Worm (Caenorhabditis elegans) whole organism, L2 larva: ENCODE measurements around the gene ZC395.4.

Experiments
- C34F6.9 ChIP-seq: fragments of 150-350 bp; optimal IDR thresholded peaks from 2 replicates; lab custom pipeline; 2014; ENCODE audit warnings: missing biosample characterization, missing genetic modification characterization
- F13H6.1 ChIP-seq: sonication (generic microtip); optimal IDR thresholded peaks from 2 replicates; lab custom pipeline; 2016; ENCODE audit warnings: missing genetic modification characterization, missing compliant biosample characterization
- Y55F3AM.14 ChIP-seq: fragments of 200-800 bp; sonication (Bioruptor generic); optimal IDR thresholded peaks from 2 replicates; lab custom pipeline; 2018; ENCODE audit warnings: mild to moderate bottlenecking, missing genetic modification characterization, missing compliant biosample characterization
- alr-1 ChIP-seq: fragments of 150-350 bp; optimal IDR thresholded peaks from 2 replicates; lab custom pipeline; 2014; ENCODE audit warnings: missing biosample characterization, missing genetic modification characterization
- aly-2 ChIP-seq: fragments of 150-350 bp; optimal IDR thresholded peaks from 2 replicates; lab custom pipeline; 2014; ENCODE audit warnings: missing biosample characterization, missing genetic modification characterization
- blmp-1 ChIP-seq: sonication (generic microtip); optimal IDR thresholded peaks from 2 replicates; lab custom pipeline; 2017; ENCODE audit warnings: missing genetic modification characterization, mild to moderate bottlenecking, missing compliant biosample characterization, antibody characterized with exemption, moderate library complexity; ENCODE audit not compliant: insufficient read depth
- ceh-16 ChIP-seq: fragments of 150-350 bp; optimal IDR thresholded peaks from 2 replicates; lab custom pipeline; 2014; ENCODE audit warnings: missing biosample characterization, missing genetic modification characterization
- ceh-82 ChIP-seq: fragments of 150-350 bp; optimal IDR thresholded peaks from 2 replicates; lab custom pipeline; 2014; ENCODE audit warnings: missing biosample characterization, missing genetic modification characterization
- crh-2 ChIP-seq: sonication (generic microtip); optimal IDR thresholded peaks from 2 replicates; lab custom pipeline; 2017; ENCODE audit warnings: missing biosample characterization, missing genetic modification characterization
- dmd-4 ChIP-seq: sonication (generic microtip); optimal IDR thresholded peaks from 2 replicates; lab custom pipeline; 2017; ENCODE audit warnings: missing biosample characterization, missing genetic modification characterization
- elt-1 ChIP-seq: fragments of 150-350 bp; optimal IDR thresholded peaks from 2 replicates; lab custom pipeline; 2014; ENCODE audit warnings: missing biosample characterization, missing genetic modification characterization
- elt-3 ChIP-seq: sonication (generic microtip); optimal IDR thresholded peaks from 2 replicates; lab custom pipeline; 2017; ENCODE audit warnings: missing biosample characterization, missing genetic modification characterization
- fos-1 ChIP-seq: fragments of 150-350 bp; optimal IDR thresholded peaks from 2 replicates; lab custom pipeline; 2014; ENCODE audit warnings: missing biosample characterization, missing genetic modification characterization
- gmeb-1 ChIP-seq: fragments of 150-350 bp; optimal IDR thresholded peaks from 2 replicates; lab custom pipeline; 2014; ENCODE audit warnings: missing biosample characterization, missing genetic modification characterization
- lin-11 ChIP-seq: fragments of 150-350 bp; sonication (generic microtip); optimal IDR thresholded peaks from 2 replicates; lab custom pipeline; 2014; ENCODE audit warnings: missing biosample characterization, missing genetic modification characterization, inconsistent platforms, mixed read lengths
- lin-13 ChIP-seq: fragments of 150-350 bp; optimal IDR thresholded peaks from 2 replicates; lab custom pipeline; 2014; ENCODE audit warnings: missing biosample characterization, missing genetic modification reagents, missing genetic modification characterization
- lin-39 ChIP-seq: fragments of 150-350 bp; optimal IDR thresholded peaks from 2 replicates; lab custom pipeline; 2014; ENCODE audit warnings: missing biosample characterization, missing genetic modification reagents, missing genetic modification characterization
- lsy-2 ChIP-seq, 2 experiments: fragments of 150-350 bp in 1 of 2; sonication (generic microtip) in 1 of 2; optimal IDR thresholded peaks; 2 replicates each; lab custom pipeline; 2014 to 2017; ENCODE audit warnings: missing biosample characterization in 2 of 2, missing genetic modification characterization in 2 of 2
- mab-5 ChIP-seq: fragments of 150-350 bp; optimal IDR thresholded peaks from 2 replicates; lab custom pipeline; 2014; ENCODE audit warnings: missing biosample characterization, missing genetic modification characterization
- mbf-1 ChIP-seq: sonication (generic microtip); optimal IDR thresholded peaks from 2 replicates; lab custom pipeline; 2017; ENCODE audit warnings: missing biosample characterization, missing genetic modification characterization
- mdl-1 ChIP-seq, 2 experiments: fragments of 150-350 bp in 1 of 2; sonication (generic microtip) in 1 of 2; optimal IDR thresholded peaks; 2 replicates each; lab custom pipeline; 2017; ENCODE audit warnings: missing biosample characterization in 2 of 2, missing genetic modification characterization in 2 of 2
- nhr-10 ChIP-seq: sonication (generic microtip); optimal IDR thresholded peaks from 2 replicates; lab custom pipeline; 2017; ENCODE audit warnings: missing biosample characterization, missing genetic modification characterization
- nhr-11 ChIP-seq: fragments of 150-350 bp; optimal IDR thresholded peaks from 2 replicates; lab custom pipeline; 2014; ENCODE audit warnings: missing biosample characterization, missing genetic modification characterization
- nhr-129 ChIP-seq: fragments of 150-350 bp; optimal IDR thresholded peaks from 2 replicates; lab custom pipeline; 2014; ENCODE audit warnings: missing biosample characterization, missing genetic modification characterization
- nhr-21 ChIP-seq: fragments of 150-350 bp; optimal IDR thresholded peaks from 2 replicates; lab custom pipeline; 2014; ENCODE audit warnings: missing biosample characterization, missing genetic modification characterization
- nhr-237 ChIP-seq: fragments of 150-350 bp; optimal IDR thresholded peaks from 2 replicates; lab custom pipeline; 2014; ENCODE audit warnings: missing biosample characterization, missing genetic modification characterization
- nhr-25 ChIP-seq: fragments of 150-350 bp; sonication (generic microtip); optimal IDR thresholded peaks from 3 replicates; lab custom pipeline; 2014; ENCODE audit warnings: missing biosample characterization, missing genetic modification characterization
- nhr-6 ChIP-seq: fragments of 150-350 bp; optimal IDR thresholded peaks from 2 replicates; lab custom pipeline; 2014; ENCODE audit warnings: missing biosample characterization, missing genetic modification characterization
- peb-1 ChIP-seq: fragments of 150-350 bp; optimal IDR thresholded peaks from 2 replicates; lab custom pipeline; 2014; ENCODE audit warnings: missing biosample characterization, missing genetic modification characterization
- sem-4 ChIP-seq: fragments of 150-350 bp; optimal IDR thresholded peaks from 2 replicates; lab custom pipeline; 2014; ENCODE audit warnings: missing biosample characterization, missing genetic modification reagents, missing genetic modification characterization
- skn-1 ChIP-seq: sonication (generic microtip); optimal IDR thresholded peaks from 2 replicates; lab custom pipeline; 2017; ENCODE audit warnings: missing biosample characterization, missing genetic modification characterization
- sma-3 ChIP-seq: sonication (generic microtip); optimal IDR thresholded peaks from 2 replicates; lab custom pipeline; 2016; ENCODE audit warnings: missing genetic modification reagents, missing genetic modification characterization, missing compliant biosample characterization
- sma-9 ChIP-seq, 2 experiments: fragments of 150-350 bp in 1 of 2; sonication (generic microtip) in 1 of 2; optimal IDR thresholded peaks; 2 replicates each; lab custom pipeline; 2014 to 2016; ENCODE audit warnings: missing genetic modification characterization in 2 of 2, mild to moderate bottlenecking in 1 of 2, missing biosample characterization in 1 of 2, missing compliant biosample characterization in 1 of 2, missing genetic modification reagents in 1 of 2, moderate library complexity in 1 of 2
- snpc-4 ChIP-seq: fragments of 150-350 bp; optimal IDR thresholded peaks from 2 replicates; lab custom pipeline; 2014; ENCODE audit warnings: missing biosample characterization, missing genetic modification characterization
- unc-39 ChIP-seq: fragments of 150-350 bp; optimal IDR thresholded peaks from 2 replicates; lab custom pipeline; 2014; ENCODE audit warnings: missing biosample characterization, missing genetic modification characterization
- unc-55 ChIP-seq: fragments of 150-350 bp; sonication (generic microtip); optimal IDR thresholded peaks from 3 replicates; lab custom pipeline; 2014; ENCODE audit warnings: missing biosample characterization, missing genetic modification reagents, missing genetic modification characterization
- unc-62 ChIP-seq: fragments of 150-350 bp; optimal IDR thresholded peaks from 2 replicates; lab custom pipeline; 2014; ENCODE audit warnings: missing biosample characterization, missing genetic modification reagents, missing genetic modification characterization
- ztf-1 ChIP-seq: fragments of 200-800 bp; sonication (Bioruptor generic); conservative IDR thresholded peaks from 2 replicates; pipeline ENCODE4 v1.3.6; 2022; ENCODE audit warnings: missing genetic modification characterization, missing compliant biosample characterization
- ztf-11 ChIP-seq: sonication (generic microtip); optimal IDR thresholded peaks from 2 replicates; lab custom pipeline; 2017; ENCODE audit warnings: missing biosample characterization, missing genetic modification characterization
- ztf-4 ChIP-seq: fragments of 150-350 bp; optimal IDR thresholded peaks from 2 replicates; lab custom pipeline; 2014; ENCODE audit warnings: missing biosample characterization, missing genetic modification characterization

ZC395.4 gene

ce11 chrIII:5294867-5295266 is 25.0 kb downstream of the ZC395.4 start:
- TF ChIP-seq nhr-129 (tag; lab: Kevin White, UChicago) (peak; percentile 78), fos-1 (tag; lab: Kevin White, UChicago) (peak; percentile 26), Y55F3AM.14 (GFP tag; lab: Kevin White, UChicago) (peak; percentile 67), nhr-11 (tag; lab: Kevin White, UChicago) (no peak), sma-9 (GFP tag; optimal IDR thresholded peaks at IDR 0.05; lab: Kevin White, UChicago) (peak; percentile 74), sma-9 (tag; optimal IDR thresholded peaks at IDR 0.05; lab: Kevin White, UChicago) (no peak), C34F6.9 (tag; lab: Kevin White, UChicago) (peak; percentile 58), nhr-21 (peak; percentile 28), sma-3 (peak; percentile 55), F13H6.1 (peak; percentile 72), lsy-2 (tag; optimal IDR thresholded peaks at IDR 0.05; lab: Kevin White, UChicago) (peak; percentile 44 to 54), lin-13 (GFP tag; lab: Kevin White, UChicago) (peak; percentile 56), ztf-4 (peak; percentile 56), sem-4 (tag; lab: Kevin White, UChicago) (peak; percentile 34), aly-2 (no peak), crh-2 (tag; lab: Kevin White, UChicago) (peak; percentile 28), alr-1 (tag; lab: Kevin White, UChicago) (no peak), ztf-1 (GFP tag; lab: Robert Waterston, UW) (no peak), unc-55 (GFP tag; lab: Kevin White, UChicago) (peak; percentile 50), mab-5 (tag; lab: Kevin White, UChicago) (peak; percentile 33), gmeb-1 (tag; lab: Kevin White, UChicago) (peak; percentile 36), ceh-16 (tag; lab: Kevin White, UChicago) (no peak), nhr-6 (tag; lab: Kevin White, UChicago) (peak; percentile 9), nhr-10 (tag; lab: Kevin White, UChicago) (no peak)

- no peak for TF ChIP-seq sma-3
- TF ChIP-seq sma-9 (GFP tag; optimal IDR thresholded peaks at IDR 0.05; lab: Kevin White, UChicago), result no peak
- no peak for TF ChIP-seq sma-9 (tag; optimal IDR thresholded peaks at IDR 0.05; lab: Kevin White, UChicago)
- TF ChIP-seq unc-62 (GFP tag; lab: Kevin White, UChicago), result no peak
- TF ChIP-seq F13H6.1, result no peak
- TF ChIP-seq nhr-237 (tag; lab: Kevin White, UChicago), result no peak
- TF ChIP-seq nhr-129 (tag; lab: Kevin White, UChicago), result no peak
- no peak for TF ChIP-seq elt-1
- TF ChIP-seq ztf-11, result no peak
- TF ChIP-seq aly-2, result no peak
- TF ChIP-seq snpc-4 (tag; lab: Kevin White, UChicago), result no peak
- TF ChIP-seq unc-39 (tag; lab: Kevin White, UChicago), result no peak
- no peak for TF ChIP-seq mbf-1
- no peak for TF ChIP-seq nhr-21
- no peak for TF ChIP-seq alr-1 (tag; lab: Kevin White, UChicago)
- TF ChIP-seq lin-11 (tag; lab: Kevin White, UChicago), result no peak
- no peak for TF ChIP-seq mab-5 (tag; lab: Kevin White, UChicago)
- TF ChIP-seq nhr-25 (tag; lab: Kevin White, UChicago), result no peak
- no peak for TF ChIP-seq lsy-2 (tag; optimal IDR thresholded peaks at IDR 0.05; lab: Kevin White, UChicago)
These were observed 31.9 kb downstream of the ZC395.4 start, which contains the start of the genes T15B12.2 and F52C9.5 for ce11 chrIII:5301786-5302268. Gene T15B12.2, minus strand, starts transcription at chrIII:5301886. Gene F52C9.5, plus strand, starts transcription at chrIII:5302218.

DNA sequence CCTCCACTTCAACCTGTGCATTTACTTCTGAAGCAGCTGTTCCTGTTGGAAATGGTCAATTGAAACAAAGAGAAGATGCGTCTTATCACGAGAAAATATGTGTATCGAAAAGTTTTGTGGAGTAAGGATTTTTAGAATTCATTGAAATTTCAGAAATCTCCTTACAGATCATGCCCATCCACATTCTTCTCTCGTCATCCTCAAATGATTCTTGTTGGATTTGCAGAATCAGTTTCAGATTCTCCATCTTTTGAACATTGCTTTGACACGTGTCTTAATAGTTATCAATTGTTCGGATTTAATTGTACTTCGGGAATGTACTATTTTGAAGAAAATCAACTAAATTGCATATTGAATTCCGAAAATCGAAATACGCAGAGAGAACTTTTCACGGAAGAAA is 34.1 kb downstream of the ZC395.4 start:
- TF ChIP-seq fos-1 (tag; lab: Kevin White, UChicago) (no peak), alr-1 (tag; lab: Kevin White, UChicago) (no peak), ceh-16 (tag; lab: Kevin White, UChicago) (no peak), unc-62 (GFP tag; lab: Kevin White, UChicago) (no peak), nhr-129 (tag; lab: Kevin White, UChicago) (no peak), elt-3 (tag; lab: Kevin White, UChicago) (no peak), unc-39 (tag; lab: Kevin White, UChicago) (no peak), dmd-4 (tag; lab: Kevin White, UChicago) (no peak), nhr-21 (no peak), mbf-1 (no peak), blmp-1 (tag; lab: Kevin White, UChicago) (no peak), lin-39 (tag; lab: Kevin White, UChicago) (no peak), lin-13 (GFP tag; lab: Kevin White, UChicago) (no peak), lsy-2 (tag; optimal IDR thresholded peaks at IDR 0.05; lab: Kevin White, UChicago) (no peak), sma-3 (no peak), ceh-82 (tag; lab: Kevin White, UChicago) (no peak), peb-1 (no peak), mab-5 (tag; lab: Kevin White, UChicago) (no peak), skn-1 (no peak), mdl-1 (tag; optimal IDR thresholded peaks at IDR 0.05; lab: Kevin White, UChicago) (no peak)
